Fruit fly (Drosophila melanogaster) whole organism: ENCODE measurements around the gene GMF.

Experiments used
- CG8478 ChIP-seq: fragments of >200 bp; optimal IDR thresholded peaks from 2 replicates; lab custom pipeline; 2018; ENCODE audit warnings: inconsistent platforms
- Dll ChIP-seq: fragments of >200 bp; optimal IDR thresholded peaks from 2 replicates; lab custom pipeline; 2017
- EcR ChIP-seq, 2 experiments: fragments of >200 bp; optimal IDR thresholded peaks; 2 replicates each; lab custom pipeline; 2017; ENCODE audit warnings: missing biosample characterization in 2 of 2, missing genetic modification characterization in 2 of 2, missing genetic modification reagents in 2 of 2
- pan ChIP-seq: fragments of >200 bp; optimal IDR thresholded peaks from 2 replicates; lab custom pipeline; 2017
- psq ChIP-seq: fragments of >200 bp; optimal IDR thresholded peaks from 2 replicates; lab custom pipeline; 2017
- usp ChIP-seq: fragments of >200 bp; optimal IDR thresholded peaks from 2 replicates; lab custom pipeline; 2017; ENCODE audit warnings: missing biosample characterization, missing genetic modification characterization, mixed read lengths

GMF gene

DNA sequence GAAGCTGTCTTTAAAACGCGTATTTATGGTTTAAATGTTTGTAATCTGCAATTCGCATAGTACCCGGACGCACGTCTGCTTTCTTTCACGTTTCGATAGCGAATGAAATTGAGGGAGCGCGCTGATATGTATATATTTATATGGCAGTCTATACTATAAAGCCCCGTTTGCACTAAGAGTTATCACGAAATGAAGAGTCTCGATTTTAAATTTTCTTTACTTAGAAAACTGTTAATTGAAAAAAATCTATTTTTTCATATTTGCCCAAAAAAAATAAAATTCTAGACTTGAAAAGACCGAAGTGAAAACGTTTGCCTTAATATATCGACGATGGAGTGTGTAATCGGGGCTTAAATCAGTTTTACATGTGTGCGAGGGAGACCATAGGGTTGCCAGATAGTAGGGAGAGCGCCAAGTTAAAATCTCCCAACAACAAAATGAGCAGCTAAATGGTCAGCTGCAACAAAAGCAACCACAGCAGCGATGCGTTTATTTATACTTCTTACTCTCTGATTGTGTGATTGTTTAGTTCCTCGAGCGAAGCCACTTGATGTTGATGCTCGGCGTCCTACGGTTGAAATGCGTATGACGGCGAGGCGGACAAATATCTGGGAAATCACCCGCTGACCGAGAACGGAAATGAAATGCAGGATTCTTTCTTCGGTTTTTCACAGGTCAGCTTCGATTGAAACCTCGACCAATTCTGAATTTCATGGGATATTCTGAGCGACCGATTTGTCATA, 22.9 kb upstream of the GMF start, which contains the start of gene cact:
Gene cact, minus strand, starts transcription at position 693 of the 743 bp plus-strand sequence.
- TF ChIP-seq CG8478 (lab: Kevin White, UChicago) (no peak), pan (lab: Kevin White, UChicago) (no peak), psq (lab: Kevin White, UChicago) (no peak), Dll (no peak), usp (GFP tag; lab: Kevin White, UChicago) (no peak), EcR (GFP tag; optimal IDR thresholded peaks at IDR 0.05; lab: Kevin White, UChicago) (no peak)

DNA sequence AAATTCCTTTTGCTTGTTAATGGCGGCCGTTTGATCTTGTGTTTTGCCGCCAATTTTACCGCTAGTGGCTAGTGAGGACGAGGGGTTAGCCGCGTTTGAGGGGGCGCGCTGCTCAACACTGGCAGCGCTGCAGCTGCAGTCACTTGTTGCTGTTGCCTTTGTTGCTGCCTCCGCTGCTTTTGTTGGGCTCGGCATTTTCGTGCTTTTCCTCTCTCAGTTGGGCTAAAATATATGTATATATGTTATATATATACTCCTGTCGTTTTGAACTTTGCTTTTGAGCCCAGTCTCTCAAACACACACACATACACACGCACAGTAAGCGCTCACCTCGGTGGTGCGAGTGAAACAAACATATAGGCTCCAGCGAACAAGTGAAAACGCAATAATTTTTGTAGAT, 22.1 kb upstream of the GMF start:
- TF ChIP-seq psq (lab: Kevin White, UChicago) = no peak
- no peak for TF ChIP-seq Dll
- no peak for TF ChIP-seq pan (lab: Kevin White, UChicago)

dm6 chr2L:16323544-16323943, 20.8 kb upstream of the GMF start:
- no peak for TF ChIP-seq Dll
- no peak for TF ChIP-seq EcR (GFP tag; optimal IDR thresholded peaks at IDR 0.05; lab: Kevin White, UChicago)
- no peak for TF ChIP-seq CG8478 (lab: Kevin White, UChicago)
- TF ChIP-seq usp (GFP tag; lab: Kevin White, UChicago) = no peak
- TF ChIP-seq psq (lab: Kevin White, UChicago) = no peak
- TF ChIP-seq pan (lab: Kevin White, UChicago) = no peak

dm6 chr2L:16321872-16322631, 19.3 kb upstream of the GMF start:
- TF ChIP-seq Dll (no peak), EcR (GFP tag; optimal IDR thresholded peaks at IDR 0.05; lab: Kevin White, UChicago) (no peak), CG8478 (lab: Kevin White, UChicago) (no peak), pan (lab: Kevin White, UChicago) (no peak)

DNA sequence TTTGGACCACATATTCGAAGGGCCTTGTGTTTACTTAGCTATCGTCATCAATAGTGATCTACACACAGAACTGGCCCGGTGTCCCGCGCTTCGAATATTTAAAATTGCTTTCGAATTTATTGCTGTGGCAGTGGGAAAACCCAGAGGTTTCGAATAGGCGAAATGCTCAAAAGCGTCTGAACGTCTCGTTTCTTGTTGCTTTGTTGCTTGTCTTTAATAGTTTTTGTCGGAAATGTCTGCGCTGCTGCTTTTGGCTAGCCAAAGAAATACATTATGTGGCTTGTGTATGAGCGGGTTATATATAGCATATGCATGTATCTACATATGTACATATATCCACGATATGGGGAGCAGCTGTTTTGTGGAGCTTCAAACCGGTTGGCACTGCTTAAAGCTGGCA, 18.5 kb upstream of the GMF start:
- TF ChIP-seq EcR (GFP tag; optimal IDR thresholded peaks at IDR 0.05; lab: Kevin White, UChicago) (no peak), CG8478 (lab: Kevin White, UChicago) (no peak), Dll (no peak), usp (GFP tag; lab: Kevin White, UChicago) (no peak), pan (lab: Kevin White, UChicago) (no peak), psq (lab: Kevin White, UChicago) (no peak)

DNA sequence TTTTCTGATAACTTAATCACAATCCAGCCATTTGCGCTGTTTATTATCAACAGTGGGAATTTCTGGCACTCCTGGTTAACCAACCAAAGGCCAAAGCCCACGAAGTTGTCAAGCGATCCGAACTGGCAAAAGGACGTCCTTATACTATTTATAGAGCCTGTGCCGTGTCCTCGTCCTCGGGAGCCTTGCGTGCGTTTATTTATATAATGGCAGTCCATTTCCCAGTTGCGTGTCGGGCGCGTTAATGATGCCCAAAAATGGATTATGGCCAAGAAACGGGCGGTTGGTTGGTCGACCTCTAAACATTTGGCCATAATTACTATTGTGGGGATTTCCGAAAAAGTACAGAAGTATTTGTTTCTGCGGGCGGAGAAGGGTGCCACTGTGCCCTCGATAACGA, 17.7 kb upstream of the GMF start:
- no peak for TF ChIP-seq EcR (GFP tag; optimal IDR thresholded peaks at IDR 0.05; lab: Kevin White, UChicago)
- no peak for TF ChIP-seq Dll

DNA sequence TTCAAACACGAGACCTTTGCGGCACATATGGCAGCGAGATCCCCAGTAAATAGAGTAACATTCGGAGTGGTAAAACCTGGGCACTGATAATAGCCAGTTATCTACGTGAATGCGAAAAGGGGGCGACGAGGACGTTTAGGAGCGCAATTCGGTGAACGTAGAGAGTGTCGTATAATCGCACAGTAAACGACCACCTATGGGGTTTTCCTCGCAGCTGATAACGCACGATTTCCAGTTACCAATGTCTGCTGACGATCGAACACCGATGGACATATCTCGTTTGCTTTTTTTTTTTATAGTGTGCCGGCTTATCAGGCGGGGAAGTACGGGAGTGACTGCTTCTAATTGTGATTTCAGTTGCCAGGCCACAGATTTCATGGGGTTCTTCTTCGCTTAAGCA, 17.0 kb upstream of the GMF start:
- TF ChIP-seq psq (lab: Kevin White, UChicago) (no peak), EcR (GFP tag; optimal IDR thresholded peaks at IDR 0.05; lab: Kevin White, UChicago) (no peak), Dll (no peak), usp (GFP tag; lab: Kevin White, UChicago) (no peak), pan (lab: Kevin White, UChicago) (no peak), CG8478 (lab: Kevin White, UChicago) (no peak)

dm6 chr2L:16317777-16318610, 15.2 kb upstream of the GMF start:
- no peak for TF ChIP-seq EcR (GFP tag; optimal IDR thresholded peaks at IDR 0.05; lab: Kevin White, UChicago)
- no peak for TF ChIP-seq CG8478 (lab: Kevin White, UChicago)
- no peak for TF ChIP-seq pan (lab: Kevin White, UChicago)
- no peak for TF ChIP-seq usp (GFP tag; lab: Kevin White, UChicago)
- no peak for TF ChIP-seq Dll
- no peak for TF ChIP-seq psq (lab: Kevin White, UChicago)

DNA sequence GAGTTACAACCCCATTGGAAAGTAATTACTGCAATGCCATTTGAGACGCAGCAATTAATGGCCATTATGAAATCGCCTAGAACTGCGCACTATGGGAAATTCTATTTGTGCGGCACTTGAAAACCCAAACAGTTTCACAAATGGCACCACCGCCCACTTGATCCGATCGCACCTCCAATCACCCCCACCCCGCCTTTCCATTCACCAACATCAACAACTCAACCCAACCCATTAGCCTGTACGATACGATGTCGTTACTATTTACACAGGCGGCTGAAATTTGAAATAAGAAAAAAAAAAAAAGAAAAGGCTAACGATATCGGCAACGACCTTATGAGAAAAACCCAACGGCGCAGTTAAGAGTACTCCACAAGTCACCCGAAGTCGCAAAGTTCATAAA, 14.4 kb upstream of the GMF start:
- no peak for TF ChIP-seq psq (lab: Kevin White, UChicago)
- TF ChIP-seq usp (GFP tag; lab: Kevin White, UChicago) = no peak
- TF ChIP-seq Dll = no peak

dm6 chr2L:16316410-16316809, 13.7 kb upstream of the GMF start:
- TF ChIP-seq EcR (GFP tag; optimal IDR thresholded peaks at IDR 0.05; lab: Kevin White, UChicago) = no peak
- no peak for TF ChIP-seq Dll

- TF ChIP-seq EcR (GFP tag; optimal IDR thresholded peaks at IDR 0.05; lab: Kevin White, UChicago) (no peak), CG8478 (lab: Kevin White, UChicago) (no peak), Dll (no peak), psq (lab: Kevin White, UChicago) (no peak), usp (GFP tag; lab: Kevin White, UChicago) (no peak), pan (lab: Kevin White, UChicago) (no peak)
Measured at dm6 chr2L:16315844-16316243, 13.1 kb upstream of the GMF start.

- no peak for TF ChIP-seq pan (lab: Kevin White, UChicago)
- TF ChIP-seq psq (lab: Kevin White, UChicago) = no peak
- TF ChIP-seq usp (GFP tag; lab: Kevin White, UChicago) = no peak
- no peak for TF ChIP-seq EcR (GFP tag; optimal IDR thresholded peaks at IDR 0.05; lab: Kevin White, UChicago)
- TF ChIP-seq Dll = no peak
- TF ChIP-seq CG8478 (lab: Kevin White, UChicago) = no peak
Measured at dm6 chr2L:16315027-16315426, 12.3 kb upstream of the GMF start.
